Fruit fly (Drosophila melanogaster): ENCODE data around the gene CG32109.

DNA sequence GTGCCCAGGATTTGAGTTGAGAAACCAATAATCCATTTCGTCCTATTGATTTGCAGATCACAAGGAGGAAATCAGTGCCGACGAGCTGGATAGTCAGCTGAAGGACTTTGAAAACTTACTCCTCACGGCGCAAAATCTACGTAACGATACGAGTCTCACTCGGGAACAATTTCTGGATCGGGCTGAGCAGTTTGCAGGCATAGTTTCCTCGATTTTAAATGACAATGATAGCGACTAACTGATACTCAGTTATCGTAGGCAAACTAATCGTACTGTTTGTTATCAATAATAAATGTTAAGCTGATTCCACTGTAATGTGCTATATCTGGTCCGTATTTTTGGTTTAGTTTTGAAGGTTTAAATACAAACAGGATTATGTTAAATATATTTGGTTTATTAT lies 1.1 kb downstream of the CG32109 start:
- TF ChIP-seq Hmx (GFP tag; optimal IDR thresholded peaks at IDR 0.05), result no peak
- TF ChIP-seq CG11247 (GFP tag; IDR thresholded peaks at IDR 0.05), result no peak
- no peak for TF ChIP-seq Aef1 (GFP tag; IDR thresholded peaks at IDR 0.05)
- TF ChIP-seq ATbp (GFP tag; optimal IDR thresholded peaks at IDR 0.05), result no peak
- no peak for TF ChIP-seq CG18764 (GFP tag; optimal IDR thresholded peaks at IDR 0.05)
- TF ChIP-seq CTCF (GFP tag; optimal IDR thresholded peaks at IDR 0.05), result no peak
- TF ChIP-seq CG34422 (GFP tag; IDR thresholded peaks at IDR 0.05), result no peak
- TF ChIP-seq CG34376 (GFP tag; optimal IDR thresholded peaks at IDR 0.05), result no peak
- TF ChIP-seq Pdp1 (GFP tag; optimal IDR thresholded peaks at IDR 0.05), result no peak
- TF ChIP-seq CG8765 (GFP tag; IDR thresholded peaks at IDR 0.05), result no peak
- TF ChIP-seq dimm (GFP tag; IDR thresholded peaks at IDR 0.05), result no peak
- TF ChIP-seq jumu (GFP tag; optimal IDR thresholded peaks at IDR 0.05), result no peak
